Fruit fly (Drosophila melanogaster): ENCODE data around the gene CCAP-R.

dm6 chr3R:25999611-26000010, 43.5 kb upstream of the CCAP-R start:
- TF ChIP-seq CG1620 (GFP tag; optimal IDR thresholded peaks at IDR 0.05) = no peak
- TF ChIP-seq kay (GFP tag; ENCODE audit: borderline replicate concordance) = no peak
- no peak for TF ChIP-seq toe (GFP tag; optimal IDR thresholded peaks at IDR 0.05)
- TF ChIP-seq CG7101 (tag; optimal IDR thresholded peaks at IDR 0.05) = no peak
- TF ChIP-seq CG5204 (GFP tag; optimal IDR thresholded peaks at IDR 0.05) = no peak
- no peak for TF ChIP-seq CG7045 (GFP tag; optimal IDR thresholded peaks at IDR 0.05)
- no peak for TF ChIP-seq bab1 (GFP tag; optimal IDR thresholded peaks at IDR 0.05)
- TF ChIP-seq Hr96 (GFP tag; optimal IDR thresholded peaks at IDR 0.05) = no peak
- TF ChIP-seq Clk (GFP tag; optimal IDR thresholded peaks at IDR 0.05) = no peak
- no peak for TF ChIP-seq Crg-1 (GFP tag; optimal IDR thresholded peaks at IDR 0.05)
- no peak for TF ChIP-seq Mnt (GFP tag; optimal IDR thresholded peaks at IDR 0.05)
- TF ChIP-seq ovo (GFP tag; optimal IDR thresholded peaks at IDR 0.05) = no peak
- TF ChIP-seq cic (GFP tag; optimal IDR thresholded peaks at IDR 0.05) = no peak
